Fruit fly (Drosophila melanogaster): ENCODE data around the gene ND-75.

ND-75 gene

DNA sequence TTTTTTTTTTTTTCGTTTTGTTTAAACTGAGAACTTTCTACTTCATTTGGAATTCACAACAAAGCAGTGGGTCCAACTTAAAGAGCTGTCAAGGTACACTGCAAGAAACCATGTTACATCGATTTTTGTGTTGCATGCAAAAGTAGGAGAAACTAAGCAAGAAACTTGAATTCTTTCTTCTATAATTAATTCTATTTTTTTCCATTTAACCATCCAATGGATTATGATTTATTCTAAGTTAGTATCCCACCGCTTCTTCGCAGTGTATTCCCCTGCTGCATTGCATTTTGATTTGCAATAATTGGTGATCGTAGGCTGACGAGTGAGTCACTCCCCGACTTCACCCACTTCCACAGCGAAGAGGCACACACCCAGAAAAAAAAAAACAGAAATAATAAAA, 8.4 kb upstream of the ND-75 start (continued):
- no peak for TF ChIP-seq Asciz (GFP tag; optimal IDR thresholded peaks at IDR 0.05)
- no peak for TF ChIP-seq D (optimal IDR thresholded peaks at IDR 0.05)
- TF ChIP-seq D (GFP tag; optimal IDR thresholded peaks at IDR 0.05): peak; percentile 28
- TF ChIP-seq bowl (GFP tag; IDR thresholded peaks at IDR 0.05): no peak
- TF ChIP-seq Lhr (GFP tag; optimal IDR thresholded peaks at IDR 0.05): no peak
- TF ChIP-seq CG1832 (GFP tag; optimal IDR thresholded peaks at IDR 0.05): no peak
- no peak for TF ChIP-seq gcm (GFP tag; optimal IDR thresholded peaks at IDR 0.05)
- peak; percentile 36 for TF ChIP-seq CG14710 (tag; optimal IDR thresholded peaks at IDR 0.05)
- peak; percentile 41 for TF ChIP-seq az2 (GFP tag; optimal IDR thresholded peaks at IDR 0.05)
- TF ChIP-seq amos (GFP tag; IDR thresholded peaks at IDR 0.05; ENCODE audit: partially characterized antibody): no peak
- TF ChIP-seq CG15011 (GFP tag; optimal IDR thresholded peaks at IDR 0.05): no peak
- no peak for TF ChIP-seq CG14441 (GFP tag; IDR thresholded peaks at IDR 0.05)
- no peak for TF ChIP-seq MESR4 (GFP tag; optimal IDR thresholded peaks at IDR 0.05)
- TF ChIP-seq CG9932 (GFP tag; IDR thresholded peaks at IDR 0.05): no peak
- no peak for TF ChIP-seq Myb (GFP tag; optimal IDR thresholded peaks at IDR 0.05)
- no peak for TF ChIP-seq HLHmδ (GFP tag; optimal IDR thresholded peaks at IDR 0.05)
- no peak for TF ChIP-seq Max (GFP tag; optimal IDR thresholded peaks at IDR 0.05)
- no peak for TF ChIP-seq maf-S (GFP tag; optimal IDR thresholded peaks at IDR 0.05)
- TF ChIP-seq CG11560 (tag; IDR thresholded peaks at IDR 0.05): no peak
- no peak for TF ChIP-seq ranshi (GFP tag; IDR thresholded peaks at IDR 0.05)
- TF ChIP-seq ab (GFP tag; optimal IDR thresholded peaks at IDR 0.05): no peak
- no peak for TF ChIP-seq CG12071 (GFP tag; optimal IDR thresholded peaks at IDR 0.05)
- TF ChIP-seq MBD-R2 (GFP tag; IDR thresholded peaks at IDR 0.05): no peak
- no peak for TF ChIP-seq ham (GFP tag; IDR thresholded peaks at IDR 0.05)
- TF ChIP-seq Vsx1 (GFP tag; optimal IDR thresholded peaks at IDR 0.05): no peak
- TF ChIP-seq sug (tag; optimal IDR thresholded peaks at IDR 0.05): no peak
- TF ChIP-seq CG15514 (GFP tag; optimal IDR thresholded peaks at IDR 0.05): no peak
- peak; percentile 42 for TF ChIP-seq kni (GFP tag; optimal IDR thresholded peaks at IDR 0.05)
- TF ChIP-seq CG3838 (GFP tag; optimal IDR thresholded peaks at IDR 0.05): no peak
- TF ChIP-seq bigmax (GFP tag; optimal IDR thresholded peaks at IDR 0.05): no peak
- TF ChIP-seq CG6272 (GFP tag; IDR thresholded peaks at IDR 0.05): no peak
- TF ChIP-seq CG10462 (GFP tag; optimal IDR thresholded peaks at IDR 0.05): no peak
- no peak for TF ChIP-seq CG18476 (GFP tag; optimal IDR thresholded peaks at IDR 0.05)
- no peak; the same call in 2 of the 3 replicates for TF ChIP-seq tgo (GFP tag; IDR thresholded peaks at IDR 0.05)
- TF ChIP-seq CG32767 (GFP tag; IDR thresholded peaks at IDR 0.05): no peak
- TF ChIP-seq CG6854 (GFP tag; optimal IDR thresholded peaks at IDR 0.05): no peak
- TF ChIP-seq CG8388 (GFP tag; optimal IDR thresholded peaks at IDR 0.05): peak; percentile 18
- TF ChIP-seq Adf1 (GFP tag; IDR thresholded peaks at IDR 0.05): no peak
- no peak for TF ChIP-seq pum (GFP tag; optimal IDR thresholded peaks at IDR 0.05)
- peak; percentile 24 for TF ChIP-seq Oli (tag; optimal IDR thresholded peaks at IDR 0.05)
- no peak for TF ChIP-seq usp (GFP tag; optimal IDR thresholded peaks at IDR 0.05)
- TF ChIP-seq ATbp (GFP tag; optimal IDR thresholded peaks at IDR 0.05): peak; percentile 36
- TF ChIP-seq Xbp1 (GFP tag; optimal IDR thresholded peaks at IDR 0.05): peak; percentile 36
- TF ChIP-seq bcd (GFP tag; optimal IDR thresholded peaks at IDR 0.05): no peak
- TF ChIP-seq CG9797 (GFP tag; optimal IDR thresholded peaks at IDR 0.05): no peak
- no peak for TF ChIP-seq nau (GFP tag; optimal IDR thresholded peaks at IDR 0.05)
- peak; percentile 48 for TF ChIP-seq phol (tag; optimal IDR thresholded peaks at IDR 0.05)
- no peak for TF ChIP-seq zfh2 (GFP tag; optimal IDR thresholded peaks at IDR 0.05)
- no peak for TF ChIP-seq nerfin-1 (tag; optimal IDR thresholded peaks at IDR 0.05)
- no peak for TF ChIP-seq peb (GFP tag; IDR thresholded peaks at IDR 0.05)
- no peak for TF ChIP-seq slou (GFP tag; optimal IDR thresholded peaks at IDR 0.05)
- no peak for TF ChIP-seq NC2α (GFP tag; optimal IDR thresholded peaks at IDR 0.05)
